Worm (Caenorhabditis elegans) whole organism, L4 larva: ENCODE results near the gene B0524.3.

Source experiments
- D1046.2 ChIP-seq: fragments of 200-800 bp; sonication (Bioruptor generic); IDR thresholded peaks from 2 replicates; pipeline ENCODE4 v1.3.6; 2022; ENCODE audit warnings: missing genetic modification characterization, missing compliant biosample characterization
- T26A8.4 ChIP-seq: fragments of 200-800 bp; sonication (Bioruptor generic); IDR thresholded peaks from 2 replicates; pipeline ENCODE4 v1.3.6; 2022; ENCODE audit warnings: missing genetic modification characterization, missing compliant biosample characterization
- ZK546.5 ChIP-seq, 2 experiments: sonication (generic microtip); optimal IDR thresholded peaks; 2 replicates each; lab custom pipeline; 2017; ENCODE audit warnings: missing biosample characterization in 2 of 2, missing genetic modification characterization in 2 of 2
- aha-1 ChIP-seq: fragments of 150-350 bp; peaks from one replicate; lab custom pipeline; 2014; ENCODE audit warnings: missing biosample characterization, missing genetic modification characterization
- aly-2 ChIP-seq: sonication (generic microtip); optimal IDR thresholded peaks from 2 replicates; lab custom pipeline; 2018; ENCODE audit warnings: missing biosample characterization, missing genetic modification characterization
- attf-4 ChIP-seq: sonication (generic microtip); optimal IDR thresholded peaks from 3 replicates; lab custom pipeline; 2017; ENCODE audit warnings: missing biosample characterization, missing genetic modification characterization
- ceh-28 ChIP-seq: fragments of 150-350 bp; optimal IDR thresholded peaks from 2 replicates; lab custom pipeline; 2014; ENCODE audit warnings: missing biosample characterization, missing genetic modification reagents, missing genetic modification characterization
- ceh-44 ChIP-seq: fragments of 200-800 bp; sonication (Bioruptor generic); IDR thresholded peaks from 2 replicates; pipeline ENCODE4 v1.3.6; 2022; ENCODE audit warnings: missing genetic modification reagents, missing genetic modification characterization, missing compliant biosample characterization
- ceh-82 ChIP-seq: sonication (generic microtip); optimal IDR thresholded peaks from 2 replicates; lab custom pipeline; 2017; ENCODE audit warnings: missing biosample characterization, missing genetic modification characterization
- cey-2 ChIP-seq: sonication (generic microtip); optimal IDR thresholded peaks from 3 replicates; lab custom pipeline; 2017; ENCODE audit warnings: missing genetic modification characterization, mild to moderate bottlenecking, missing compliant biosample characterization, antibody characterized with exemption, borderline replicate concordance; ENCODE audit not compliant: insufficient read depth
- daf-12 ChIP-seq: fragments of 150-350 bp; optimal IDR thresholded peaks from 2 replicates; lab custom pipeline; 2014; ENCODE audit warnings: missing biosample characterization, missing genetic modification reagents, missing genetic modification characterization
- daf-16 ChIP-seq, 3 experiments: sonication (generic microtip); optimal IDR thresholded peaks; 2 replicates each; lab custom pipeline; 2016 to 2017; ENCODE audit warnings: missing genetic modification characterization in 3 of 3, missing genetic modification reagents in 3 of 3, mild to moderate bottlenecking in 2 of 3, missing compliant biosample characterization in 2 of 3, missing biosample characterization in 1 of 3, moderate library complexity in 1 of 3
- daf-19 ChIP-seq: fragments of 200-800 bp; sonication (Bioruptor generic); conservative IDR thresholded peaks from 2 replicates; pipeline ENCODE4 v1.3.6; 2022; ENCODE audit warnings: missing genetic modification characterization, missing compliant biosample characterization
- dmd-6 ChIP-seq: fragments of 200-800 bp; sonication (Bioruptor generic); IDR thresholded peaks from 2 replicates; pipeline ENCODE4 v1.3.6; 2022; ENCODE audit warnings: missing genetic modification reagents, missing genetic modification characterization, missing compliant biosample characterization
- dpl-1 ChIP-seq: fragments of 150-350 bp; optimal IDR thresholded peaks from 2 replicates; lab custom pipeline; 2014; ENCODE audit warnings: missing biosample characterization, missing genetic modification reagents, missing genetic modification characterization
- fos-1 ChIP-seq: fragments of 150-350 bp; optimal IDR thresholded peaks from 2 replicates; lab custom pipeline; 2014; ENCODE audit warnings: missing biosample characterization, missing genetic modification characterization
- hif-1 ChIP-seq, 2 experiments: sonication (generic microtip); optimal IDR thresholded peaks; 2 replicates each; lab custom pipeline; 2016 to 2017; ENCODE audit warnings: missing compliant biosample characterization in 2 of 2, missing genetic modification characterization in 2 of 2, missing genetic modification reagents in 2 of 2, missing genotype in 2 of 2, mild to moderate bottlenecking in 1 of 2
- hlh-11 ChIP-seq: fragments of 200-800 bp; sonication (Bioruptor generic); optimal IDR thresholded peaks from 2 replicates; lab custom pipeline; 2018; ENCODE audit warnings: mild to moderate bottlenecking, missing genetic modification characterization, missing compliant biosample characterization
- lim-7 ChIP-seq: fragments of 200-800 bp; sonication (Bioruptor generic); IDR thresholded peaks from 2 replicates; pipeline ENCODE4 v1.3.6; 2022; ENCODE audit warnings: missing genetic modification characterization, missing compliant biosample characterization
- lin-1 ChIP-seq: fragments of 200-800 bp; sonication (Bioruptor generic); IDR thresholded peaks from 2 replicates; pipeline ENCODE4 v1.3.6; 2022; ENCODE audit warnings: missing genetic modification reagents, missing genetic modification characterization, missing compliant biosample characterization
- lin-15B ChIP-seq: fragments of 150-350 bp; sonication (generic microtip); optimal IDR thresholded peaks from 3 replicates; lab custom pipeline; 2014; ENCODE audit warnings: missing biosample characterization, missing genetic modification characterization
- lin-38 ChIP-seq: fragments of 200-800 bp; sonication (Bioruptor generic); IDR thresholded peaks from 2 replicates; pipeline ENCODE4 v1.3.6; 2022; ENCODE audit warnings: missing genetic modification reagents, missing genetic modification characterization, missing compliant biosample characterization
- lsy-2 ChIP-seq, 2 experiments: fragments of 150-350 bp in 1 of 2; sonication (generic microtip) in 1 of 2; optimal IDR thresholded peaks; 2 replicates each; lab custom pipeline; 2014 to 2017; ENCODE audit warnings: missing biosample characterization in 2 of 2, missing genetic modification characterization in 2 of 2
- madf-5 ChIP-seq, 2 experiments: fragments of 200-800 bp; sonication (Bioruptor generic); IDR thresholded peaks; 2 replicates each; pipeline ENCODE4 v1.3.6; 2022; ENCODE audit warnings: missing compliant biosample characterization in 2 of 2, missing genetic modification characterization in 2 of 2
- mep-1 ChIP-seq: fragments of 150-350 bp; sonication (generic microtip); optimal IDR thresholded peaks from 3 replicates; lab custom pipeline; 2014; ENCODE audit warnings: missing biosample characterization, missing genetic modification characterization
- nhr-10 ChIP-seq: fragments of 150-350 bp; optimal IDR thresholded peaks from 2 replicates; lab custom pipeline; 2014; ENCODE audit warnings: missing biosample characterization, missing genetic modification characterization
- nhr-111 ChIP-seq: fragments of 200-800 bp; sonication (Bioruptor generic); optimal IDR thresholded peaks from 2 replicates; lab custom pipeline; 2018; ENCODE audit warnings: mild to moderate bottlenecking, missing genetic modification characterization, missing compliant biosample characterization
- nhr-25 ChIP-seq: sonication (generic microtip); optimal IDR thresholded peaks from 2 replicates; lab custom pipeline; 2017; ENCODE audit warnings: missing genetic modification characterization, mild to moderate bottlenecking, missing compliant biosample characterization, antibody characterized with exemption, moderate library complexity, borderline replicate concordance; ENCODE audit not compliant: insufficient read depth
- nhr-28 ChIP-seq: fragments of 150-350 bp; optimal IDR thresholded peaks from 2 replicates; lab custom pipeline; 2014; ENCODE audit warnings: missing biosample characterization, missing genetic modification characterization
- nhr-42 ChIP-seq: fragments of 200-800 bp; sonication (Bioruptor generic); IDR thresholded peaks from 2 replicates; pipeline ENCODE4 v1.3.6; 2022; ENCODE audit warnings: missing genetic modification characterization, missing compliant biosample characterization
- nhr-76 ChIP-seq: fragments of 150-350 bp; optimal IDR thresholded peaks from 2 replicates; lab custom pipeline; 2014; ENCODE audit warnings: missing biosample characterization, missing genetic modification characterization
- pha-4 ChIP-seq, 2 experiments: fragments of 150-350 bp in 1 of 2; fragments of 200-800 bp in 1 of 2; sonication (Bioruptor generic) in 1 of 2; IDR thresholded peaks in 1 of 2; optimal IDR thresholded peaks in 1 of 2; 2 replicates each; pipeline versions ENCODE4 v1.3.6 to Lab custom; 2014 to 2022; ENCODE audit warnings: missing genetic modification characterization in 2 of 2, missing genetic modification reagents in 2 of 2, missing biosample characterization in 1 of 2, missing compliant biosample characterization in 1 of 2
- php-3 ChIP-seq: fragments of 200-800 bp; sonication (Bioruptor generic); IDR thresholded peaks from 2 replicates; pipeline ENCODE4 v1.3.6; 2022; ENCODE audit warnings: missing genetic modification reagents, missing genetic modification characterization, missing compliant biosample characterization
- pqm-1 ChIP-seq: sonication (generic microtip); optimal IDR thresholded peaks from 2 replicates; lab custom pipeline; 2017; ENCODE audit warnings: missing biosample characterization, missing genetic modification characterization
- saeg-2 ChIP-seq: fragments of 200-800 bp; sonication (Bioruptor generic); IDR thresholded peaks from 2 replicates; pipeline ENCODE4 v1.3.6; 2022; ENCODE audit warnings: missing genetic modification reagents, missing genetic modification characterization, missing compliant biosample characterization
- sdz-12 ChIP-seq: fragments of 200-800 bp; sonication (Bioruptor generic); optimal IDR thresholded peaks from 2 replicates; lab custom pipeline; 2018; ENCODE audit warnings: mild to moderate bottlenecking, missing genetic modification characterization, missing compliant biosample characterization
- unc-62 ChIP-seq, 3 experiments: fragments of 150-350 bp in 1 of 3; sonication (generic microtip); optimal IDR thresholded peaks in 2 of 3; peaks in 1 of 3; 1 replicate in 1 of 3; 2 replicates in 2 of 3; lab custom pipeline; 2014 to 2017; ENCODE audit warnings: missing biosample characterization in 3 of 3, missing genetic modification characterization in 3 of 3, missing genetic modification reagents in 3 of 3, missing genotype in 1 of 3
- zag-1 ChIP-seq: fragments of 150-350 bp; optimal IDR thresholded peaks from 2 replicates; lab custom pipeline; 2014; ENCODE audit warnings: missing biosample characterization, missing genetic modification characterization
- zfp-2 ChIP-seq: sonication (generic microtip); optimal IDR thresholded peaks from 2 replicates; lab custom pipeline; 2016; ENCODE audit warnings: mild to moderate bottlenecking, missing genetic modification characterization, missing compliant biosample characterization
- zfp-3 ChIP-seq: fragments of 200-800 bp; sonication (Bioruptor generic); conservative IDR thresholded peaks from 2 replicates; pipeline ENCODE4 v1.3.6; 2022; ENCODE audit warnings: missing genetic modification reagents, missing genetic modification characterization, missing compliant biosample characterization
- ztf-11 ChIP-seq: fragments of 150-350 bp; optimal IDR thresholded peaks from 2 replicates; lab custom pipeline; 2014; ENCODE audit warnings: missing biosample characterization, missing genetic modification characterization

Gene B0524.3

ce11 chrIII:1853944-1854343 is 33.5 kb upstream of the B0524.3 start (continued):
- TF ChIP-seq aha-1 (tag; lab: Kevin White, UChicago): peak; percentile 4
- TF ChIP-seq hlh-11 (tag; lab: Kevin White, UChicago): peak; percentile 29
- TF ChIP-seq cey-2 (tag; lab: Kevin White, UChicago): no peak

DNA sequence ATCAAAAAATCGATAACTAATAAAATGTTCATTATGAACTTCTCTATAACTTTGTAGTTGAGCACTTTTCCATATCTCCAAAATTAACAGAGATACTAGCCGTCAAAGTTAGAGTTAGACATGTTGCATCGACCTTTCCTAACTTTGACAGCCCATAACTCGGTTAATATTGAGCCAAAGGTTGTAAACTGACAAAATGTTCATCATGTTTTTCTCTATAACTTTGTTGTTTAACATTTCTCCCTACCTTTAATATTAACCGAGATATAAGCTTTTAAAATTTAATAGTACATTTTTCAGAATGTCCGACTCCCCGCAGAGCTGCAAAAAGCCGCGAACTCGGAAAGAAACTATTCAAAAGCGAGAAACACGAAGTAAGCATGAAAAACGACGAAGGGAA is 32.4 kb upstream of the B0524.3 start, which contains the start of gene hlh-33:
TSS of gene hlh-33 (plus strand) at position 301 of the 400 bp plus-strand sequence.
- peak in 1 of 2 experiments; percentile 51 for TF ChIP-seq unc-62 (GFP tag; optimal IDR thresholded peaks at IDR 0.05 in 1 of 2; lab: Kevin White, UChicago)
- no peak for TF ChIP-seq unc-62 (tag; optimal IDR thresholded peaks at IDR 0.05; lab: Kevin White, UChicago)
- no peak for TF ChIP-seq dmd-6 (GFP tag; lab: Robert Waterston, UW)
- TF ChIP-seq lin-38 (GFP tag; lab: Robert Waterston, UW): no peak

DNA sequence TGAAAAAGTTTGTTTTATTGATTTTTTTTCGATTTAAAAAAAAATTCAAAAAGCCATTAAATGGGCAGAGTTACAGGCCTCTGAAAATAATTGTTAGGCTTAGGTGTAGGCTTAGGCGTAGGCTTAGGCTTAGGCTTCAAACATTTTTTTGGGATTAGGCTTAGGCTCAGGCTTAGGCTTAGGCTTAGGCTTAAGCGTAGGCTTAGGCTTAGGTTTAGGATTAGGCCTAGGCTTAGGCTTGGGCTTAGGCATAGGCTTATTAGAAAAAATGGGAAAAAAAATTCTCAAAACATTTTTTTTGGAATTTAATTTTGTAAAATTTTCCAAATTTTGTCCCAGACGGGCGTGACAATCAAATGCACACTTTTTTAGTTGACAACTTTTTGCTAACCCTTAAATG is 31.3 kb upstream of the B0524.3 start:
- TF ChIP-seq pha-4 (GFP tag; IDR thresholded peaks at IDR 0.05; lab: Robert Waterston, UW): no peak
- TF ChIP-seq pha-4 (tag; optimal IDR thresholded peaks at IDR 0.05; lab: Kevin White, UChicago): no peak
- TF ChIP-seq daf-16 (GFP tag; optimal IDR thresholded peaks at IDR 0.05; lab: Kevin White, UChicago): no peak
- TF ChIP-seq daf-16 (tag; optimal IDR thresholded peaks at IDR 0.05; lab: Kevin White, UChicago): no peak
- no peak for TF ChIP-seq T26A8.4
- TF ChIP-seq lin-15B (tag; lab: Kevin White, UChicago): no peak
- TF ChIP-seq ztf-11 (tag; lab: Kevin White, UChicago): no peak
- TF ChIP-seq, all 104 proteins: peak for 0

DNA sequence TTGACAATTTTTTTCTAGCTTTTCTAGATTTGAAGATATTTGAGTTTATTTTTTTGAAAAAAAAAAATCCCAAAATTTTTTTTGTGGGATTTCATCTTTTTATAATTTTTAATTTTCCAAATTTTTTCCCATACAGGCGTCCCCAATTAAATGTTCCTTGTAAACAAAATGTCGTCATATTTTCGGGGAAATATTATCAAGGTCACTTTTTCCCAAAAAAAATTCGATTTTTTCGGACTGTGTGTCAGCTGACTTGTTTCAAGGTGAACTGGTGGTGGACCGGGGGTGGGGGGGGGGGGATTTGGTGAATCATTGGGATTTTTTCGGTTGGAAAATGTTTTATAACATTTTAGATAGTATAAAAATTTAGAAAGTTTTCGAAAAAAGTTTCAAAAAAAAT is 30.8 kb upstream of the B0524.3 start:
- TF ChIP-seq hlh-11 (tag; lab: Kevin White, UChicago) (no peak), lsy-2 (tag; optimal IDR thresholded peaks at IDR 0.05; lab: Kevin White, UChicago) (no peak)

DNA sequence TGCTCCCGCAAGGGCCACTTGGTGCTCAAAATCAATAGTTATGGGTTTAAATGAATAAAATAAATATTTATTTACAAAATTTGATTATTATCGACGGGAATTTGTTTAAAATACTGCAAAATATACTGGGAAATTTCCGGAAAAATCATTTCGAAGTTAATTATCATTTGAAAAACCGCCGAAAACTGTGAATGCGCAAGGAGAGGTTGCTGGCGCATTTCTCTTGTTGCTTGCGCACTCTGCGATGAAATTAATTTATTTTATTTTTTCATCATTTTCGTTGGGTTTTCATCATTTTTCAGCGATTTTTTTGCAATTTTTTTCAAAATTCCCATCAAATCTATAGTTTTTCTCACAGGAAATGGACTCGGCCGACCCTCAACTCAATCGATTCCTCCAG is 27.9 kb upstream of the B0524.3 start, which contains the start of gene ddp-1:
TSS of gene ddp-1 (plus strand) at position 357 of the 400 bp plus-strand sequence.
- TF ChIP-seq attf-4 (tag; lab: Kevin White, UChicago): peak; percentile 33
- TF ChIP-seq fos-1 (tag; lab: Kevin White, UChicago): no peak
- peak; percentile 24 for TF ChIP-seq zag-1 (tag; lab: Kevin White, UChicago)
- TF ChIP-seq nhr-42 (GFP tag; lab: Robert Waterston, UW): peak; percentile 92
- peak; percentile 78 for TF ChIP-seq nhr-25 (tag; lab: Kevin White, UChicago)
- TF ChIP-seq dpl-1 (GFP tag; lab: Kevin White, UChicago): peak; percentile 100
- TF ChIP-seq lim-7 (GFP tag; lab: Robert Waterston, UW): peak; percentile 51; the same call in 1 of the 2 replicates
- peak; percentile 71 for TF ChIP-seq nhr-28 (tag; lab: Kevin White, UChicago)
- TF ChIP-seq sdz-12: peak; percentile 60
- 0 out of 2 replicates have a peak, but pooled peaks have one; percentile 51 for TF ChIP-seq lin-1
- TF ChIP-seq nhr-10 (tag; lab: Kevin White, UChicago): no peak
- TF ChIP-seq daf-16 (GFP tag; optimal IDR thresholded peaks at IDR 0.05; lab: Kevin White, UChicago): peak; percentile 58 to 80
- peak; percentile 57 for TF ChIP-seq daf-16 (tag; optimal IDR thresholded peaks at IDR 0.05; lab: Kevin White, UChicago)
- TF ChIP-seq daf-12 (tag; lab: Kevin White, UChicago): no peak
- TF ChIP-seq nhr-76 (tag; lab: Kevin White, UChicago): peak; percentile 49
- TF ChIP-seq aly-2 (tag; lab: Kevin White, UChicago): no peak
- peak; percentile 83 for TF ChIP-seq daf-19
- 0 out of 2 replicates have a peak, but pooled peaks have one; percentile 51 for TF ChIP-seq ceh-44 (GFP tag; lab: Robert Waterston, UW)
- peak; percentile 92 for TF ChIP-seq zfp-3 (GFP tag; lab: Robert Waterston, UW)
- TF ChIP-seq lsy-2 (tag; optimal IDR thresholded peaks at IDR 0.05; lab: Kevin White, UChicago): peak; percentile 82 to 96
- no peak for TF ChIP-seq madf-5 (GFP tag; IDR thresholded peaks at IDR 0.05; lab: Robert Waterston, UW)
- TF ChIP-seq ceh-28 (tag; lab: Kevin White, UChicago): no peak
- TF ChIP-seq mep-1 (tag; lab: Kevin White, UChicago): peak; percentile 98
- TF ChIP-seq php-3: peak; percentile 73; the same call in 1 of the 2 replicates
- peak; percentile 65 to 78 for TF ChIP-seq hif-1 (tag; optimal IDR thresholded peaks at IDR 0.05; lab: Kevin White, UChicago)
- no peak for TF ChIP-seq ceh-82
- TF ChIP-seq zfp-2 (tag; lab: Kevin White, UChicago): peak; percentile 50
- TF ChIP-seq pqm-1 (tag; lab: Kevin White, UChicago): peak; percentile 25
- peak; percentile 93 for TF ChIP-seq saeg-2 (GFP tag; lab: Robert Waterston, UW)
- peak; percentile 86 for TF ChIP-seq D1046.2 (GFP tag; lab: Robert Waterston, UW)
- no peak for TF ChIP-seq nhr-111
- peak in 1 of 2 experiments; percentile 1 for TF ChIP-seq ZK546.5 (tag; optimal IDR thresholded peaks at IDR 0.05; lab: Kevin White, UChicago)
